Worm (Caenorhabditis elegans) whole organism, early embryonic: ENCODE results near the gene F14H3.15.

ENCODE experiments used
- B0310.2 ChIP-seq: sonication (generic microtip); optimal IDR thresholded peaks from 2 replicates; lab custom pipeline; 2016; ENCODE audit warnings: mild to moderate bottlenecking, missing genetic modification characterization, missing compliant biosample characterization
- F13C5.2 ChIP-seq: sonication (generic microtip); optimal IDR thresholded peaks from 2 replicates; lab custom pipeline; 2017; ENCODE audit warnings: mild to moderate bottlenecking, missing genetic modification characterization, inconsistent platforms, missing compliant biosample characterization
- aly-1 ChIP-seq: sonication (generic microtip); optimal IDR thresholded peaks from 2 replicates; lab custom pipeline; 2016; ENCODE audit warnings: missing genetic modification characterization, missing compliant biosample characterization
- ama-1 ChIP-seq: fragments of 150-350 bp; optimal IDR thresholded peaks from 2 replicates; lab custom pipeline; 2014
- ceh-13 ChIP-seq: fragments of 200-800 bp; sonication (Bioruptor generic); optimal IDR thresholded peaks from 2 replicates; lab custom pipeline; 2018; ENCODE audit warnings: mild to moderate bottlenecking, missing genetic modification characterization, missing compliant biosample characterization
- ceh-36 ChIP-seq: sonication (generic microtip); optimal IDR thresholded peaks from 2 replicates; lab custom pipeline; 2016; ENCODE audit warnings: missing genetic modification characterization, inconsistent platforms, missing compliant biosample characterization
- ets-7 ChIP-seq: sonication (generic microtip); optimal IDR thresholded peaks from 2 replicates; lab custom pipeline; 2016; ENCODE audit warnings: missing genotype, missing genetic modification characterization, missing compliant biosample characterization
- flt-1 ChIP-seq: fragments of 200-800 bp; sonication (Bioruptor generic); IDR thresholded peaks from 2 replicates; pipeline ENCODE4 v1.3.6; 2022; ENCODE audit warnings: missing genetic modification characterization, missing compliant biosample characterization
- hmbx-1 ChIP-seq: sonication (generic microtip); optimal IDR thresholded peaks from 2 replicates; lab custom pipeline; 2016; ENCODE audit warnings: mild to moderate bottlenecking, missing genetic modification characterization, missing compliant biosample characterization
- hmg-4 ChIP-seq: fragments of 200-800 bp; sonication (Bioruptor generic); optimal IDR thresholded peaks from 2 replicates; lab custom pipeline; 2018; ENCODE audit warnings: mild to moderate bottlenecking, missing genetic modification characterization, missing compliant biosample characterization
- hnd-1 ChIP-seq: sonication (generic microtip); optimal IDR thresholded peaks from 2 replicates; lab custom pipeline; 2016; ENCODE audit warnings: missing genetic modification characterization, missing compliant biosample characterization
- pes-1 ChIP-seq: fragments of 200-800 bp; sonication (Bioruptor generic); IDR thresholded peaks from 2 replicates; pipeline ENCODE4 v1.3.6; 2022; ENCODE audit warnings: missing genetic modification reagents, missing genetic modification characterization, missing compliant biosample characterization
- scrt-1 ChIP-seq: fragments of 200-800 bp; sonication (Bioruptor generic); IDR thresholded peaks from 2 replicates; pipeline ENCODE4 v1.3.6; 2022; ENCODE audit warnings: missing genetic modification characterization, missing compliant biosample characterization
- sea-1 ChIP-seq: fragments of 200-800 bp; sonication (Bioruptor generic); conservative IDR thresholded peaks from 2 replicates; pipeline ENCODE4 v1.3.6; 2022; ENCODE audit warnings: missing genetic modification characterization, missing compliant biosample characterization
- tbx-11 ChIP-seq: fragments of 200-800 bp; sonication (Bioruptor generic); IDR thresholded peaks from 2 replicates; pipeline ENCODE4 v1.3.6; 2022; ENCODE audit warnings: missing genetic modification characterization, missing compliant biosample characterization
- tbx-37 ChIP-seq: fragments of 200-800 bp; sonication (Bioruptor generic); conservative IDR thresholded peaks from 2 replicates; pipeline ENCODE4 v1.3.6; 2022; ENCODE audit warnings: missing genetic modification reagents, missing genetic modification characterization, missing compliant biosample characterization
- tra-4 ChIP-seq: sonication (generic microtip); optimal IDR thresholded peaks from 2 replicates; lab custom pipeline; 2017; ENCODE audit warnings: missing genetic modification characterization, missing compliant biosample characterization

F14H3.15 gene

DNA sequence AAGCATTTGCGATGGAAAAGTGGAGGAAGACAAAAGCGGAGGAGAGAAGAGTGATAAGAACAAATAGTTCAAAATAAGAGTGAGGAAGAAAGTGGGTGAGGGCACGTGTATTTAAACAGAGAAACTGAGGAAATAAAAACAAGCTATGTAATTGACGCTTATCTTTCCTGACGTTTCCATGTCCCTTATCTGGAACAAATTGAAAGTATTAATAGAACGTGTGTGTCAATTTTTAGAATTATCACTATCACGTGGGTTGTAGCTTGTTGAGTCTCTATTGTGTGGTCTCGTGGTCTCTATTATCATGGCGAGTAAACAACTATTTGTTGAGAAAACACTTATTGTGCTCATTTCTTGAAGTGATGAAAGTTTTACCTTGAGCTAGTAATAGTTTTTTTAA, 14.2 kb downstream of the F14H3.15 start, which contains the start of gene T10C6.15:
Gene T10C6.15, minus strand, starts transcription at position 104 of the 400 bp plus-strand sequence.
- TF ChIP-seq tra-4 (tag; lab: Kevin White, UChicago): no peak
- TF ChIP-seq ets-7 (tag; lab: Kevin White, UChicago): no peak
- TF ChIP-seq sea-1 (GFP tag; lab: Robert Waterston, UW): no peak
- TF ChIP-seq ceh-13: no peak
- TF ChIP-seq ceh-36: no peak
- TF ChIP-seq B0310.2 (tag; lab: Kevin White, UChicago): no peak
- TF ChIP-seq pes-1 (GFP tag; lab: Robert Waterston, UW): no peak
- TF ChIP-seq hmbx-1 (tag; lab: Kevin White, UChicago): no peak
- no peak for TF ChIP-seq scrt-1 (GFP tag; lab: Robert Waterston, UW)

DNA sequence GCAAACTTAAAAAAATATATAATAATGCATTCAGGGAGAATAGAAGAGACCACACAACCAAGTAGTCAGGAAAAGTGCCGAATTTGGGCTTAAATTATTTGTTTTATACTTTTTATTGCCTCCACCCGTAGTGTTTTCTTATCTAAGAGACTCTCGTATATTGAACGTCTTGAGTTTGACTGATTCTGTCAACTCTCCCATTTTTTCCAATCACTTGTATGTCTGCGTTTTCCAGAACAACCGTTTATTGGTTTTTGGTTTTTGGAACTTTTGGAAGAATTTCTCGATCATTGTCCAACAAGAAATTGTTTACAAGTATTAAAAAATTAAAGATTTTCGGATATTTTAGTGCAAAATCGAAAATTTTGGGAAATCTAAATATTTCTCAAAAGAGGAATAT, 16.3 kb downstream of the F14H3.15 start:
- no peak for TF ChIP-seq ets-7 (tag; lab: Kevin White, UChicago)
- TF ChIP-seq F13C5.2: no peak
- no peak for TF ChIP-seq pes-1 (GFP tag; lab: Robert Waterston, UW)
- TF ChIP-seq tbx-37 (GFP tag; lab: Robert Waterston, UW): no peak
- TF ChIP-seq ama-1: no peak

DNA sequence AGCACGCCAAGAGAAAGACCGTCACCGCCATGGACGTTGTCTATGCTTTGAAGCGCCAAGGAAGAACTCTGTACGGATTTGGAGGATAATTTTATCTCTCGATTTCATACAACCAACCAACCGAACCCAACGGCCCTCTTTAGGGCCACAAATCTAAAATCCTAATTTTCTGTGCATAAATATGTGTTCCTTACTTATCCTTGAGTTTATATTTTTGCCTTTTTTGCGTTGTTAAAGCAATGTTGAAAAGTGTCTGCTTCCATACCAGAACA, 17.4 kb downstream of the F14H3.15 start:
- TF ChIP-seq flt-1 (GFP tag; lab: Robert Waterston, UW) (no peak), scrt-1 (GFP tag; lab: Robert Waterston, UW) (no peak), B0310.2 (tag; lab: Kevin White, UChicago) (peak; percentile 32), ama-1 (peak; percentile 83), tbx-37 (GFP tag; lab: Robert Waterston, UW) (no peak), F13C5.2 (no peak), pes-1 (GFP tag; lab: Robert Waterston, UW) (no peak), sea-1 (GFP tag; lab: Robert Waterston, UW) (no peak), hmg-4 (GFP tag; lab: Kevin White, UChicago) (no peak), ets-7 (tag; lab: Kevin White, UChicago) (no peak), aly-1 (tag; lab: Kevin White, UChicago) (peak; percentile 81), ceh-13 (no peak), tbx-11 (0 out of 2 replicates have a peak, but pooled peaks have one; percentile 1), ceh-36 (peak; percentile 3)

DNA sequence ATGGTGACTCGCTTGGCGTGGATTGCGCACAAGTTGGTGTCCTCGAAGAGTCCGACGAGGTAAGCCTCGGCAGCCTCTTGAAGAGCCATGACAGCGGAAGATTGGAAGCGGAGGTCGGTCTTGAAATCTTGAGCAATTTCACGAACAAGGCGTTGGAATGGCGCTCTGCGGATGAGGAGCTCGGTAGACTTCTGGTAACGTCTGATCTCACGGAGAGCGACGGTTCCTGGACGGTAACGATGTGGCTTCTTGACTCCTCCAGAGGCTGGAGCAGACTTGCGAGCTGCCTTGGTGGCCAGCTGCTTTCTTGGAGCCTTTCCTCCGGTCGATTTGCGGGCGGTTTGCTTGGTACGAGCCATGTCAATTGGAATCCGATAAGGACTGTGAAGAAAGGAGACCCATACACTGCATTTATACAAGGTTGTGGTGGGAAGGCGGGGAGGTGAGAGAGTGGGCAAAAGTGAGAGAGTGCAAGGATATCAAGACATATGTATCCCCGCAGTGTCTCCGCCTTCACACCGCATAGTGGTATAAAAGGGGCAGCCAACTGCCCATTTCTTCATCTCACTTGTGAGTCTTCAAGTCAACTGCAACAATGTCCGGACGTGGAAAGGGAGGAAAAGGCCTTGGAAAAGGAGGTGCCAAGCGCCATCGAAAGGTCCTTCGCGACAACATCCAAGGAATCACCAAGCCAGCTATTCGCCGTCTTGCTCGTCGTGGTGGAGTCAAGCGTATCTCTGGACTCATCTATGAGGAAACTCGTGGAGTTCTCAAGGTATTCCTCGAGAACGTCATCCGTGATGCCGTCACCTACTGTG, 17.9 kb downstream of the F14H3.15 start, which contains the start of the genes his-2 and his-1:
Gene his-2, minus strand, starts transcription at position 359 of the 818 bp plus-strand sequence.
Gene his-1, plus strand, starts transcription at position 596 of the 818 bp plus-strand sequence.
- TF ChIP-seq tbx-11 (peak; percentile 49; the same call in 1 of the 2 replicates), pes-1 (GFP tag; lab: Robert Waterston, UW) (peak; percentile 73), ama-1 (peak; percentile 95), aly-1 (tag; lab: Kevin White, UChicago) (peak; percentile 61), sea-1 (GFP tag; lab: Robert Waterston, UW) (peak; percentile 47; the same call in 1 of the 2 replicates), flt-1 (GFP tag; lab: Robert Waterston, UW) (peak; percentile 43)

DNA sequence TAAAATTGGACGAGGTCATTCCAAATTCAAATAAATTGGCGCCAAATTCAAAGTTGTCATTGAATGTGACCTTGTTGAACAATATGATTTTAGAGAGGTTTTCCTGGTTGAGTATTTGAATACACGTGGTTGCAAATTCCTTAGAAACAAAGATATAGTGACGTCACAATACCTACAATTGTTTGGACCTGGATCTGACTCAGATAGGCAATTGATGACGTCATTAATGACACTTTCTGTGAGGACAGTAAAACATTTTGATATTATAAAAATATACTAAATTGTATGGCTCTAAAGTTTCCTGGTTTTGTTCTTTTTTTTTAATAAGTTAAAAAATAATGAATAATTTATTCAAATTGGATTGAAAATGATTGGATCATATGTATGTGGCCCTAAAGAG, 18.6 kb downstream of the F14H3.15 start:
- TF ChIP-seq sea-1 (GFP tag; lab: Robert Waterston, UW) (no peak), scrt-1 (GFP tag; lab: Robert Waterston, UW) (no peak), tra-4 (tag; lab: Kevin White, UChicago) (no peak), aly-1 (tag; lab: Kevin White, UChicago) (no peak), pes-1 (GFP tag; lab: Robert Waterston, UW) (no peak; the same call in 1 of the 2 replicates), ceh-13 (no peak)

DNA sequence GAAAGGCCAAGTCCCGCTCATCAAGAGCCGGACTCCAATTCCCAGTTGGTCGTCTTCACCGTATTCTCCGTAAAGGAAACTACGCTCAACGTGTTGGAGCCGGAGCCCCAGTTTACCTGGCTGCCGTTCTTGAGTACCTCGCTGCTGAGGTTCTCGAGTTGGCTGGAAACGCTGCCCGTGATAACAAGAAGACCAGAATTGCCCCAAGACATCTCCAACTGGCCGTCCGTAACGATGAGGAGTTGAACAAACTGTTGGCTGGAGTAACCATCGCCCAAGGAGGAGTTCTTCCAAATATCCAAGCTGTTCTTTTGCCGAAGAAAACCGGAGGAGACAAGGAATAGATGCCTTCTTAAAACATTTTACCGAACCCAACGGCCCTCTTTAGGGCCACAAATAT, 19.2 kb downstream of the F14H3.15 start:
- TF ChIP-seq hmbx-1 (tag; lab: Kevin White, UChicago) (peak; percentile 8), flt-1 (GFP tag; lab: Robert Waterston, UW) (0 out of 2 replicates have a peak, but pooled peaks have one; percentile 6), aly-1 (tag; lab: Kevin White, UChicago) (peak; percentile 45), pes-1 (GFP tag; lab: Robert Waterston, UW) (peak; percentile 61), scrt-1 (GFP tag; lab: Robert Waterston, UW) (0 out of 2 replicates have a peak, but pooled peaks have one; percentile 17), ama-1 (peak; percentile 77)

DNA sequence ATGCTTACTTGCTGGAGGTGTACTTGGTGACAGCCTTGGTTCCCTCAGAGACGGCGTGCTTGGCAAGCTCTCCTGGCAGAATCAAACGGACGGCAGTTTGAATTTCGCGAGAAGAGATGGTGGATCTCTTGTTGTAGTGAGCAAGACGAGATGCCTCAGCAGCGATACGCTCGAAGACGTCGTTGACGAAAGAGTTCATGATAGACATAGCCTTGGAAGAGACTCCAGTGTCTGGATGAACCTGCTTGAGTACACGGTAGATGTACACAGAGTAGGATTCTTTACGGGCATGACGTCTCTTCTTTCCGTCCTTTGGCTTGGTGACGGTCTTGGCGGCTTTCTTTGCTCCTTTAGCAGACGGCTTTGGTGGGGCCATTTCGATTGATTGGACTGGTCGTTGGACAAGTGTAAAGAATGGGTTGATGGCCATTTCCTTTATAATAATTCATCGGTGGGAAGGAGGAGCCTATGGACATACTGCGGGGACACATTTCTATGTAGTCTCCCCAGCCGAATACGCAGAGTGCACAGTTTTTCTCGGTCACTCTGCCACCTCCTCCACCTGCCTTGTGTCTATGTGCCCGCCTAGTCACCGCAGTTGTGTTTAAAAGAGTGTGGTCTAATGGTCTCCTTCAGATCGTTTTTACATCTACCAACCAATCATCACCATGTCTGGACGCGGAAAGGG, 19.8 kb downstream of the F14H3.15 start, which contains the start of the genes his-4 and his-3:
Gene his-4, minus strand, starts transcription at position 376 of the 688 bp plus-strand sequence.
Gene his-3, plus strand, starts transcription at position 669 of the 688 bp plus-strand sequence.
- TF ChIP-seq ama-1 (peak; percentile 87), aly-1 (tag; lab: Kevin White, UChicago) (peak; percentile 58), pes-1 (GFP tag; lab: Robert Waterston, UW) (peak; percentile 80), sea-1 (GFP tag; lab: Robert Waterston, UW) (peak; percentile 69), flt-1 (GFP tag; lab: Robert Waterston, UW) (peak; percentile 59; the same call in 1 of the 2 replicates), tbx-37 (GFP tag; lab: Robert Waterston, UW) (0 out of 2 replicates have a peak, but pooled peaks have one; percentile 9), tbx-11 (0 out of 2 replicates have a peak, but pooled peaks have one; percentile 4)

DNA sequence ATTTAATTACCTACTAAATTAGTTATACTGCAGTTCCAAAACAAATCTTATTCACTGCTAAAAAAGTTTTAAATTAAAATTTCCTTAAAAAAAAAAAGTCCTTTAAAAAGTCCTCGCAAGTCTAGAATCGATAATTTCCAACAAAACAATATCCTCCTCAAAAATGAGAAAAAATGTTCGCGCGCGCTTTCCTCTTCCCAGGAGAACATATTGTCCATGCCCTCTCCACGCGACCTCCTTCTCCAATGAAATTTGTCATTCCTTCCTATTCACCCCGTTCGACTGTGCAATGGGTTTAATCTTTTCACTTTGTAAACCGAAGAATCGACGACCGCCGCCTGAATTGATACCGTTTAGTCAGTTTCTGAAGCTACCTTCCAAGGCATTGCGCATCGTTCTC, 23.9 kb downstream of the F14H3.15 start, which contains the start of gene T10C6.10:
Gene T10C6.10, plus strand, starts transcription at position 248 of the 400 bp plus-strand sequence.
- TF ChIP-seq B0310.2 (tag; lab: Kevin White, UChicago) (no peak), aly-1 (tag; lab: Kevin White, UChicago) (no peak), F13C5.2 (no peak), flt-1 (GFP tag; lab: Robert Waterston, UW) (no peak), tra-4 (tag; lab: Kevin White, UChicago) (no peak), hnd-1 (no peak), hmbx-1 (tag; lab: Kevin White, UChicago) (no peak), tbx-37 (GFP tag; lab: Robert Waterston, UW) (no peak), ceh-13 (no peak), hmg-4 (GFP tag; lab: Kevin White, UChicago) (no peak), pes-1 (GFP tag; lab: Robert Waterston, UW) (no peak), ceh-36 (no peak), tbx-11 (no peak)
